Fruit fly (Drosophila melanogaster) whole organism, prepupa: ENCODE data around the gene iav.

Experiments
- Blimp-1 ChIP-seq: fragments of 200-800 bp; sonication (Bioruptor generic); optimal IDR thresholded peaks from 3 replicates; lab custom pipeline; 2017; ENCODE audit warnings: missing biosample characterization, missing genetic modification characterization, mild to moderate bottlenecking, moderate library complexity, missing genetic modification reagents
- CG10631 ChIP-seq: fragments of 200-800 bp; sonication (Bioruptor generic); optimal IDR thresholded peaks from 2 replicates; lab custom pipeline; 2016; ENCODE audit warnings: missing biosample characterization, missing genetic modification characterization
- CG11294 ChIP-seq: fragments of 200-800 bp; sonication (Bioruptor generic); IDR thresholded peaks from 2 replicates; pipeline ENCODE4 v1.3.6; 2022; ENCODE audit warnings: missing biosample characterization, missing genetic modification characterization
- CG11762 ChIP-seq: fragments of 200-800 bp; sonication (Bioruptor generic); optimal IDR thresholded peaks from 3 replicates; lab custom pipeline; 2016; ENCODE audit warnings: missing biosample characterization, missing genetic modification characterization; ENCODE audit not compliant: insufficient read depth
- CG11902 ChIP-seq: fragments of 200-800 bp; sonication (Bioruptor generic); optimal IDR thresholded peaks from 3 replicates; lab custom pipeline; 2016; ENCODE audit warnings: missing biosample characterization, missing genetic modification characterization
- CG15336 ChIP-seq: fragments of 200-800 bp; sonication (Bioruptor generic); IDR thresholded peaks from 2 replicates; pipeline ENCODE4 v1.3.6; 2022; ENCODE audit warnings: missing biosample characterization, missing genetic modification characterization
- CG16779 ChIP-seq: fragments of 200-800 bp; sonication (Bioruptor generic); optimal IDR thresholded peaks from 3 replicates; lab custom pipeline; 2017; ENCODE audit warnings: missing biosample characterization, mild to moderate bottlenecking, missing genetic modification characterization
- CG3032 ChIP-seq: fragments of 200-800 bp; optimal IDR thresholded peaks from 2 replicates; lab custom pipeline; 2019; ENCODE audit warnings: missing biosample characterization, mild to moderate bottlenecking, missing genetic modification characterization, moderate library complexity
- CG31627 ChIP-seq: fragments of 200-800 bp; sonication (Bioruptor generic); optimal IDR thresholded peaks from 3 replicates; lab custom pipeline; 2016; ENCODE audit warnings: missing biosample characterization, missing genetic modification characterization
- CG32006 ChIP-seq: fragments of 200-800 bp; sonication (Bioruptor generic); optimal IDR thresholded peaks from 3 replicates; lab custom pipeline; 2017; ENCODE audit warnings: missing biosample characterization, mild to moderate bottlenecking, missing genetic modification characterization
- CG3919 ChIP-seq: fragments of 200-800 bp; sonication (Bioruptor generic); optimal IDR thresholded peaks from 3 replicates; lab custom pipeline; 2016; ENCODE audit warnings: missing biosample characterization, missing genetic modification characterization
- CG4318 ChIP-seq: fragments of 200-800 bp; sonication (Bioruptor generic); optimal IDR thresholded peaks from 3 replicates; lab custom pipeline; 2017; ENCODE audit warnings: missing biosample characterization, mild to moderate bottlenecking, missing genetic modification characterization
- CG6276 ChIP-seq: fragments of 200-800 bp; sonication (Bioruptor generic); optimal IDR thresholded peaks from 2 replicates; lab custom pipeline; 2017; ENCODE audit warnings: missing biosample characterization, mild to moderate bottlenecking, missing genetic modification characterization
- CG6792 ChIP-seq: fragments of 200-800 bp; sonication (Bioruptor generic); optimal IDR thresholded peaks from 3 replicates; lab custom pipeline; 2016; ENCODE audit warnings: missing biosample characterization, missing genetic modification characterization
- CG6808 ChIP-seq: fragments of 200-800 bp; sonication (Bioruptor generic); optimal IDR thresholded peaks from 3 replicates; lab custom pipeline; 2017; ENCODE audit warnings: missing biosample characterization, missing genetic modification characterization, mild to moderate bottlenecking, moderate library complexity, missing genetic modification reagents
- CG6854 ChIP-seq: fragments of 200-800 bp; sonication (Bioruptor generic); optimal IDR thresholded peaks from 2 replicates; lab custom pipeline; 2017; ENCODE audit warnings: missing biosample characterization, mild to moderate bottlenecking, missing genetic modification characterization
- CG7368 ChIP-seq: fragments of 200-800 bp; sonication (Bioruptor generic); optimal IDR thresholded peaks from 3 replicates; lab custom pipeline; 2016; ENCODE audit warnings: missing biosample characterization, missing genetic modification characterization
- CG8319 ChIP-seq: fragments of 200-800 bp; sonication (Bioruptor generic); optimal IDR thresholded peaks from 3 replicates; lab custom pipeline; 2016; ENCODE audit warnings: missing biosample characterization, missing genetic modification characterization
- CG8632 ChIP-seq: fragments of 200-800 bp; sonication (Bioruptor generic); optimal IDR thresholded peaks from 3 replicates; lab custom pipeline; 2016; ENCODE audit warnings: missing biosample characterization, missing genetic modification characterization
- CG9139 ChIP-seq: fragments of 200-800 bp; sonication (Bioruptor generic); optimal IDR thresholded peaks from 3 replicates; lab custom pipeline; 2017; ENCODE audit warnings: missing biosample characterization, mild to moderate bottlenecking, missing genetic modification characterization
- Eip78C ChIP-seq: fragments of 200-800 bp; sonication (Bioruptor generic); peaks from one replicate; lab custom pipeline; 2016; ENCODE audit warnings: missing biosample characterization, missing genetic modification characterization
- Eip93F ChIP-seq: fragments of 200-800 bp; sonication (Bioruptor generic); optimal IDR thresholded peaks from 2 replicates; lab custom pipeline; 2016; ENCODE audit warnings: missing biosample characterization, mild to moderate bottlenecking, missing genetic modification characterization
- Ets21C ChIP-seq: fragments of 200-800 bp; sonication (Bioruptor generic); optimal IDR thresholded peaks from 3 replicates; lab custom pipeline; 2016; ENCODE audit warnings: missing biosample characterization, missing genetic modification characterization
- Ets96B ChIP-seq: fragments of 200-800 bp; optimal IDR thresholded peaks from 2 replicates; lab custom pipeline; 2019; ENCODE audit warnings: missing biosample characterization, mild to moderate bottlenecking, missing genetic modification characterization, moderate library complexity
- Hr38 ChIP-seq: sonication (Bioruptor generic); optimal IDR thresholded peaks from 2 replicates; lab custom pipeline; 2016; ENCODE audit warnings: missing biosample characterization, missing genetic modification characterization
- Hr4 ChIP-seq: fragments of 200-800 bp; sonication (Bioruptor generic); optimal IDR thresholded peaks from 3 replicates; lab custom pipeline; 2016; ENCODE audit warnings: missing biosample characterization, missing genetic modification characterization
- Lpt ChIP-seq: fragments of 200-800 bp; sonication (Bioruptor generic); optimal IDR thresholded peaks from 3 replicates; lab custom pipeline; 2016; ENCODE audit warnings: missing biosample characterization, missing genetic modification characterization
- OdsH ChIP-seq: fragments of 200-800 bp; sonication (Bioruptor generic); optimal IDR thresholded peaks from 3 replicates; lab custom pipeline; 2016; ENCODE audit warnings: missing biosample characterization, missing genetic modification characterization
- Smox ChIP-seq: fragments of 200-800 bp; sonication (Bioruptor generic); optimal IDR thresholded peaks from 3 replicates; lab custom pipeline; 2016; ENCODE audit warnings: missing biosample characterization, missing genetic modification characterization
- Sox102F ChIP-seq: fragments of 200-800 bp; sonication (Bioruptor generic); optimal IDR thresholded peaks from 2 replicates; lab custom pipeline; 2016; ENCODE audit warnings: missing biosample characterization, mild to moderate bottlenecking, missing genetic modification characterization
- Sox14 ChIP-seq: fragments of 200-800 bp; sonication (Bioruptor generic); optimal IDR thresholded peaks from 3 replicates; lab custom pipeline; 2016; ENCODE audit warnings: missing biosample characterization, missing genetic modification characterization
- Sox15 ChIP-seq: fragments of 200-800 bp; sonication (Bioruptor generic); optimal IDR thresholded peaks from 3 replicates; lab custom pipeline; 2016; ENCODE audit warnings: missing biosample characterization, missing genetic modification characterization
- achi ChIP-seq: fragments of 200-800 bp; sonication (Bioruptor generic); optimal IDR thresholded peaks from 3 replicates; lab custom pipeline; 2016; ENCODE audit warnings: missing biosample characterization, missing genetic modification characterization
- cyc ChIP-seq: fragments of 200-800 bp; sonication (Bioruptor generic); optimal IDR thresholded peaks from 3 replicates; lab custom pipeline; 2016; ENCODE audit warnings: missing biosample characterization, missing genetic modification characterization
- dac ChIP-seq: fragments of 200-800 bp; sonication (Bioruptor generic); optimal IDR thresholded peaks from 2 replicates; lab custom pipeline; 2017; ENCODE audit warnings: missing biosample characterization, mild to moderate bottlenecking, missing genetic modification characterization
- eg ChIP-seq: fragments of 200-800 bp; sonication (Bioruptor generic); IDR thresholded peaks from 3 replicates; pipeline ENCODE4 v1.3.6; 2022; ENCODE audit warnings: missing biosample characterization, missing genetic modification characterization
- esn ChIP-seq: fragments of 200-800 bp; sonication (Bioruptor generic); optimal IDR thresholded peaks from 2 replicates; lab custom pipeline; 2016; ENCODE audit warnings: missing biosample characterization, mild to moderate bottlenecking, missing genetic modification characterization, moderate library complexity
- fd59A ChIP-seq: fragments of 200-800 bp; sonication (Bioruptor generic); optimal IDR thresholded peaks from 2 replicates; lab custom pipeline; 2017; ENCODE audit warnings: missing biosample characterization, mild to moderate bottlenecking, missing genetic modification characterization, missing genetic modification reagents
- fd85E ChIP-seq: fragments of 200-800 bp; sonication (Bioruptor generic); optimal IDR thresholded peaks from 3 replicates; lab custom pipeline; 2016; ENCODE audit warnings: missing biosample characterization, missing genetic modification characterization
- lz ChIP-seq: fragments of 200-800 bp; sonication (Bioruptor generic); optimal IDR thresholded peaks from 3 replicates; lab custom pipeline; 2016; ENCODE audit warnings: missing biosample characterization, missing genetic modification characterization
- net ChIP-seq: fragments of 200-800 bp; sonication (Bioruptor generic); optimal IDR thresholded peaks from 3 replicates; lab custom pipeline; 2016; ENCODE audit warnings: missing biosample characterization, missing genetic modification characterization
- pdm3 ChIP-seq: fragments of 200-800 bp; sonication (Bioruptor generic); optimal IDR thresholded peaks from 3 replicates; lab custom pipeline; 2016; ENCODE audit warnings: missing biosample characterization, missing genetic modification characterization
- spab ChIP-seq: fragments of 200-800 bp; sonication (Bioruptor generic); optimal IDR thresholded peaks from 2 replicates; lab custom pipeline; 2017; ENCODE audit warnings: missing biosample characterization, mild to moderate bottlenecking, missing genetic modification characterization, missing genetic modification reagents
- ss ChIP-seq, 2 experiments: fragments of 200-800 bp; sonication (Bioruptor generic); optimal IDR thresholded peaks; 2 replicates in 1 of 2; 3 replicates in 1 of 2; lab custom pipeline; 2017 to 2018; ENCODE audit warnings: mild to moderate bottlenecking in 2 of 2, missing biosample characterization in 2 of 2, missing genetic modification characterization in 2 of 2, moderate library complexity in 1 of 2
- topi ChIP-seq: fragments of 200-800 bp; sonication (Bioruptor generic); optimal IDR thresholded peaks from 3 replicates; lab custom pipeline; 2016; ENCODE audit warnings: missing biosample characterization, missing genetic modification characterization
- vri ChIP-seq: fragments of 200-800 bp; sonication (Bioruptor generic); optimal IDR thresholded peaks from 3 replicates; lab custom pipeline; 2016; ENCODE audit warnings: missing biosample characterization, mild to moderate bottlenecking, missing genetic modification characterization

The iav gene

DNA sequence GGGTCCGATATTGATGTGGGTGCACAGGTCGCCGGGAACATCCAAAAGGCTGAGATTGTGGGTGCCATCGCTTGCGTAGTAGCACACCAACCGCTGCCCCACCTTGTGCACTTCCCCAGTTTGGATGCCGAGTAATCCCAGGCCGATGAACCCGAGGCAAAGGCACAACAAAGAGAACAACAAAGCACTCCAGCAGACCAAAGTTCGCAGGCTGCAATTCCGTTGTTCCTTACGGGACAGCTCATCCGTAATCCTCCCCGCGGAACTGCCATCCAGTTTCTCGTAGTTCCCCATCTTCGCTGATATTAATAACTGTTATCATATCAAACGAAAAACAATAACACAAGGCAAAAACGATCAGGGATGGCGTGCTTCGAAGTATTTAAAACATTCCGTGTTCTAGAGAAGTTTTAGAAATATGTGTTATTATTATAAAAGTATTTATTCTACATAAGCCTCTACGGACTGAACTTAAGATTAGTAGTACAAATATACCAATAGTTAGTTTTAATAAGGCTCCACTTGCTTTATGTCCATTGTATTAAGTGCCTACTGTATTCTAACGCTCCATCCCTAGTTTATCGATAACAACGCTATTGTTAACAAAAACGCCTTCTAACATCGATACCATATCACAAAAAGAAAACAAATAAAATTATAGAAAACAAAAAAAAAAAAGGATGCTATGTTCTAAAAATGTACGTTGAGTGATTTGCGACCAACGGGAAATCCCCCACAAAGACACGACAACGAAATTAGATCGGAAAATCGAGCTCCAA is 35.6 kb downstream of the iav start, which contains the start of the genes Cht11 and CG4558 (continued):
- TF ChIP-seq CG8319 (GFP tag; lab: Kevin White, UChicago) (peak; percentile 72), spab (GFP tag; lab: Kevin White, UChicago) (peak; percentile 67), vri (GFP tag; lab: Kevin White, UChicago) (peak; percentile 80), fd59A (peak; percentile 58), Eip93F (GFP tag; lab: Kevin White, UChicago) (peak; percentile 57), cyc (GFP tag; lab: Kevin White, UChicago) (peak; percentile 83), CG6792 (GFP tag; lab: Kevin White, UChicago) (peak; percentile 80), CG6276 (GFP tag; lab: Kevin White, UChicago) (peak; percentile 88), esn (GFP tag; lab: Kevin White, UChicago) (peak; percentile 91), CG11294 (GFP tag; lab: Robert Waterston, UW) (peak; percentile 69), dac (GFP tag; lab: Kevin White, UChicago) (peak; percentile 71), Sox14 (GFP tag; lab: Kevin White, UChicago) (peak; percentile 91), Sox102F (GFP tag; lab: Kevin White, UChicago) (peak; percentile 86), CG9139 (peak; percentile 60), CG3919 (GFP tag; lab: Kevin White, UChicago) (peak; percentile 82), eg (GFP tag; lab: Robert Waterston, UW) (peak; percentile 90), Hr4 (GFP tag; lab: Kevin White, UChicago) (peak; percentile 81), Eip78C (GFP tag; lab: Kevin White, UChicago) (peak; percentile 95), Blimp-1 (GFP tag; lab: Kevin White, UChicago) (peak; percentile 39), Smox (GFP tag; lab: Kevin White, UChicago) (peak; percentile 87), CG4318 (GFP tag; lab: Kevin White, UChicago) (peak; percentile 70), CG7368 (GFP tag; lab: Kevin White, UChicago) (peak; percentile 60), achi (peak; percentile 83), CG31627 (peak; percentile 88), CG6808 (GFP tag; lab: Kevin White, UChicago) (peak; percentile 76), CG8632 (GFP tag; lab: Kevin White, UChicago) (peak; percentile 66), CG32006 (GFP tag; lab: Kevin White, UChicago) (peak; percentile 83), topi (GFP tag; lab: Kevin White, UChicago) (peak; percentile 87), Lpt (peak; percentile 74), CG6854 (GFP tag; lab: Kevin White, UChicago) (peak; percentile 67), fd85E (GFP tag; lab: Kevin White, UChicago) (peak; percentile 34)
- TF ChIP-seq, all 60 proteins: peak for 59

DNA sequence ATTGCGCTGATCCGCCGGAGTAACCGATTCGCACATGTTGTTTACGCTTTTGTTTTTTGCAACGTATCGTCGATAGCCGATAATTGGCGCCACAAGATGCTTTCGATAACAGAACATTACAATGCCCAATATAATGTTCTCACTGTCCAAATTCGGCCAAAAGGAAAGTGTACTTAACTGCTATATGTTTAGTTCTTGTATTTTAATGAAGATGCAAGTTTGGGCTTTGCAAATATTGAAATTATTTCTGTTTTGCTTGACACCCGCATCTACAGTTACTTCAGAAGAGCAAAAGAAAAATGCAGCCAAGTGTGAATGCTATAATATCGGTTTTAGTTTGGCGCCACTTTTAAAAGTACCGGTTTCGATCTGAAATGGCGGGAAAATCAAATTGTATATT is 38.8 kb downstream of the iav start:
- TF ChIP-seq Sox15 (GFP tag; lab: Kevin White, UChicago) (peak; percentile 92), Ets96B (tag; lab: Kevin White, UChicago) (peak; percentile 92), CG11762 (peak; percentile 83), achi (peak; percentile 86), ss (GFP tag; optimal IDR thresholded peaks at IDR 0.05; lab: Kevin White, UChicago) (peak; percentile 79 to 91), CG16779 (tag; lab: Kevin White, UChicago) (peak; percentile 72), CG7368 (GFP tag; lab: Kevin White, UChicago) (peak; percentile 91), vri (GFP tag; lab: Kevin White, UChicago) (peak; percentile 84), Hr38 (no peak), CG8319 (GFP tag; lab: Kevin White, UChicago) (peak; percentile 88), lz (GFP tag; lab: Kevin White, UChicago) (peak; percentile 96), OdsH (GFP tag; lab: Kevin White, UChicago) (peak; percentile 91), CG9139 (peak; percentile 77), net (GFP tag; lab: Kevin White, UChicago) (peak; percentile 91), CG6854 (GFP tag; lab: Kevin White, UChicago) (peak; percentile 78), Ets21C (GFP tag; lab: Kevin White, UChicago) (peak; percentile 93), CG6792 (GFP tag; lab: Kevin White, UChicago) (peak; percentile 88), CG15336 (GFP tag; lab: Robert Waterston, UW) (peak; percentile 84), pdm3 (GFP tag; lab: Kevin White, UChicago) (peak; percentile 95), CG8632 (GFP tag; lab: Kevin White, UChicago) (peak; percentile 83), CG10631 (peak; percentile 90), esn (GFP tag; lab: Kevin White, UChicago) (peak; percentile 93), eg (GFP tag; lab: Robert Waterston, UW) (peak; percentile 92), Smox (GFP tag; lab: Kevin White, UChicago) (peak; percentile 92), CG11902 (GFP tag; lab: Kevin White, UChicago) (peak; percentile 90), CG6808 (GFP tag; lab: Kevin White, UChicago) (peak; percentile 90), CG11294 (GFP tag; lab: Robert Waterston, UW) (peak; percentile 85), CG3032 (tag; lab: Kevin White, UChicago) (peak; percentile 94)
